Fruit fly (Drosophila melanogaster): Measurements from ENCODE around the gene CG7201.
A peak's percentile ranks its signal among the peaks of the same experiment; 100 is the strongest.

CG7201 gene

DNA sequence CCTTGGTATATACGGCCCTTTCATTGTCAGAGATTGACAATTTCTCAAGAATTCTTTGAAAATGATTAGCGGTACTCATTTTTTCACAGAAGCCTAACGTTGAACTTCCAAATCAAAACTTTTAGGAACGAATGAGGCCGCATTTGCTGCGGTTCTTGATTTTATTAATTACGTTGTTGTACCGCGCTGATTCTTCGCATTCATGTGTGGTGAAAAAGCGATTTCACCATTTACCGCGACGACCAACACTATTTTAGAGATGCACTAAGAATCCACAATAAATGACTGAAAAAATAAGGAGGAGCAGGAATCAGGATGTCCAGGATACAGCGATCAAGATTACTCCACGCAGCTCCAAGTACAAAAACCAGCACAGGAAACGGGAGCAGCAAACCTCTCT is 8.8 kb upstream of the CG7201 start, which contains the start of the genes CG7194 and Sbp2 (continued):
- TF ChIP-seq ems (GFP tag; optimal IDR thresholded peaks at IDR 0.05) (no peak), zfh2 (GFP tag; optimal IDR thresholded peaks at IDR 0.05) (peak; percentile 23), CG2120 (GFP tag; optimal IDR thresholded peaks at IDR 0.05) (peak; percentile 18), CG9437 (GFP tag; optimal IDR thresholded peaks at IDR 0.05) (peak; percentile 65), Dll (GFP tag; IDR thresholded peaks at IDR 0.05; ENCODE audit: partially characterized antibody) (peak; percentile 37; the same call in 1 of the 4 replicates), Sry-β (GFP tag; optimal IDR thresholded peaks at IDR 0.05) (peak; percentile 44)

- peak; percentile 34 for TF ChIP-seq jumu (GFP tag; optimal IDR thresholded peaks at IDR 0.05)
- TF ChIP-seq Xrp1 (GFP tag; IDR thresholded peaks at IDR 0.05), result peak; percentile 89
- no peak for TF ChIP-seq cad (GFP tag; optimal IDR thresholded peaks at IDR 0.05)
- peak; percentile 10 for TF ChIP-seq CG1529 (GFP tag; optimal IDR thresholded peaks at IDR 0.05)
- peak; percentile 44; the same call in 2 of the 3 replicates for TF ChIP-seq zen2 (GFP tag; IDR thresholded peaks at IDR 0.05; ENCODE audit: partially characterized antibody)
- peak; percentile 57 for TF ChIP-seq CG3407 (GFP tag; optimal IDR thresholded peaks at IDR 0.05)
- TF ChIP-seq esg (GFP tag; conservative IDR thresholded peaks at IDR 0.05), result peak; percentile 67
- TF ChIP-seq Sry-δ (GFP tag; optimal IDR thresholded peaks at IDR 0.05), result peak; percentile 68
- TF ChIP-seq CG2120 (GFP tag; optimal IDR thresholded peaks at IDR 0.05), result peak; percentile 84
- TF ChIP-seq CG12744 (GFP tag; optimal IDR thresholded peaks at IDR 0.05), result no peak
- TF ChIP-seq Bgb (GFP tag; IDR thresholded peaks at IDR 0.05; ENCODE audit: partially characterized antibody), result peak; percentile 67
- peak; percentile 75 for TF ChIP-seq ase (GFP tag; IDR thresholded peaks at IDR 0.05)
- TF ChIP-seq NFAT (GFP tag; IDR thresholded peaks at IDR 0.05), result peak; percentile 54; the same call in 1 of the 2 replicates
- TF ChIP-seq lab (GFP tag; optimal IDR thresholded peaks at IDR 0.05), result peak; percentile 82
- peak; percentile 24 for TF ChIP-seq Ravus (GFP tag; IDR thresholded peaks at IDR 0.05)
- no peak for TF ChIP-seq tap (tag; optimal IDR thresholded peaks at IDR 0.05)
- peak; percentile 79 for TF ChIP-seq Dip3 (GFP tag; optimal IDR thresholded peaks at IDR 0.05)
- TF ChIP-seq CG9437 (GFP tag; optimal IDR thresholded peaks at IDR 0.05), result peak; percentile 59
- TF ChIP-seq CG17912 (GFP tag; optimal IDR thresholded peaks at IDR 0.05), result no peak
- TF ChIP-seq Vsx1 (GFP tag; optimal IDR thresholded peaks at IDR 0.05), result peak; percentile 99
- no peak for TF ChIP-seq CG10274 (GFP tag; optimal IDR thresholded peaks at IDR 0.05)
- TF ChIP-seq CG12236 (GFP tag; optimal IDR thresholded peaks at IDR 0.05), result peak; percentile 5
- peak; percentile 71 for TF ChIP-seq Meics (GFP tag; optimal IDR thresholded peaks at IDR 0.05)
- no peak for TF ChIP-seq D19A (tag; optimal IDR thresholded peaks at IDR 0.05)
- peak; percentile 41; the same call in 1 of the 2 replicates for TF ChIP-seq CG43689 (GFP tag; IDR thresholded peaks at IDR 0.05)
- peak; percentile 92 for TF ChIP-seq slbo (GFP tag; IDR thresholded peaks at IDR 0.05)
- TF ChIP-seq CG2116 (GFP tag; optimal IDR thresholded peaks at IDR 0.05), result peak; percentile 86
- TF ChIP-seq ash1 (GFP tag; optimal IDR thresholded peaks at IDR 0.05), result no peak
- TF ChIP-seq CG4282 (GFP tag; optimal IDR thresholded peaks at IDR 0.05), result peak; percentile 46
- TF ChIP-seq yki (optimal IDR thresholded peaks at IDR 0.05), result no peak
- peak; percentile 28 for TF ChIP-seq org-1 (GFP tag; optimal IDR thresholded peaks at IDR 0.05)
- no peak for TF ChIP-seq Trl (optimal IDR thresholded peaks at IDR 0.05)
- TF ChIP-seq Trl (GFP tag; optimal IDR thresholded peaks at IDR 0.05), result peak; percentile 59
- TF ChIP-seq NK7.1 (GFP tag; optimal IDR thresholded peaks at IDR 0.05), result no peak
- peak; percentile 7 for TF ChIP-seq eyg (GFP tag; optimal IDR thresholded peaks at IDR 0.05)
- TF ChIP-seq CG18476 (GFP tag; optimal IDR thresholded peaks at IDR 0.05), result peak; percentile 72
- peak; percentile 27 for TF ChIP-seq CG7786 (GFP tag; optimal IDR thresholded peaks at IDR 0.05)
- no peak for TF ChIP-seq fru (optimal IDR thresholded peaks at IDR 0.05)
- TF ChIP-seq Abd-B (GFP tag; optimal IDR thresholded peaks at IDR 0.05), result peak; percentile 79
- peak; percentile 72 for TF ChIP-seq amos (GFP tag; IDR thresholded peaks at IDR 0.05; ENCODE audit: partially characterized antibody)
- TF ChIP-seq chm (GFP tag; IDR thresholded peaks at IDR 0.05), result peak; percentile 64
- peak; percentile 85 for TF ChIP-seq tin (GFP tag; optimal IDR thresholded peaks at IDR 0.05)
- TF ChIP-seq croc (GFP tag; conservative IDR thresholded peaks at IDR 0.05), result peak; percentile 44
- TF ChIP-seq Aef1 (GFP tag; IDR thresholded peaks at IDR 0.05), result peak; percentile 66
Observed at dm6 chr3L:8299224-8300130, 4.3 kb upstream of the CG7201 start, which contains the start of the genes Arl5 and CG13671. Gene Arl5 (minus strand): TSS chr3L:8299839. Gene CG13671 (plus strand): TSS chr3L:8300064.

All from whole organism, embryonic.